Worm (Caenorhabditis elegans): ENCODE results near the gene tag-153.

ce11 chrV:9359674-9360073 is 36.8 kb downstream of the tag-153 start, which contains the start of gene gpa-3:
- no peak for TF ChIP-seq zip-8 (tag; optimal IDR thresholded peaks at IDR 0.05)
- no peak for TF ChIP-seq nhr-12 (tag; optimal IDR thresholded peaks at IDR 0.05)
- TF ChIP-seq elt-1 (tag; optimal IDR thresholded peaks at IDR 0.05; ENCODE audit: borderline replicate concordance, insufficient read depth) = no peak
- TF ChIP-seq nhr-76 (tag; optimal IDR thresholded peaks at IDR 0.05) = no peak
- no peak for TF ChIP-seq nhr-237 (tag; optimal IDR thresholded peaks at IDR 0.05)
